Fruit fly (Drosophila melanogaster) whole organism, embryonic: ENCODE data around the gene CG11562.

ENCODE experiments used
- Atf-2 ChIP-seq: fragments of 200-800 bp; sonication (Bioruptor generic); optimal IDR thresholded peaks from 2 replicates; lab custom pipeline; 2016; ENCODE audit warnings: missing biosample characterization, missing genetic modification characterization
- CG11504 ChIP-seq: fragments of 200-800 bp; sonication (Bioruptor generic); optimal IDR thresholded peaks from 3 replicates; lab custom pipeline; 2019; ENCODE audit warnings: missing biosample characterization, mild to moderate bottlenecking, missing genetic modification characterization, moderate library complexity
- CG11696 ChIP-seq: fragments of 200-800 bp; sonication (Bioruptor generic); IDR thresholded peaks from 2 replicates; pipeline ENCODE4 v1.3.6; 2022; ENCODE audit warnings: missing biosample characterization, missing genetic modification characterization
- CG12155 ChIP-seq: fragments of 200-800 bp; sonication (Bioruptor generic); optimal IDR thresholded peaks from 3 replicates; lab custom pipeline; 2016; ENCODE audit warnings: missing biosample characterization, missing genetic modification characterization
- CG12942 ChIP-seq: fragments of 200-800 bp; sonication (Bioruptor generic); optimal IDR thresholded peaks from 3 replicates; lab custom pipeline; 2016; ENCODE audit warnings: missing biosample characterization, missing genetic modification characterization
- CG14667 ChIP-seq: fragments of 200-800 bp; sonication (Bioruptor generic); IDR thresholded peaks from 2 replicates; pipeline ENCODE4 v1.3.6; 2022; ENCODE audit warnings: missing biosample characterization, missing genetic modification characterization
- CG15479 ChIP-seq: fragments of 200-800 bp; sonication (Bioruptor generic); optimal IDR thresholded peaks from 3 replicates; lab custom pipeline; 2019; ENCODE audit warnings: missing biosample characterization, mild to moderate bottlenecking, missing genetic modification characterization, moderate library complexity
- CG17328 ChIP-seq: fragments of 200-800 bp; sonication (Bioruptor generic); IDR thresholded peaks from 2 replicates; pipeline ENCODE4 v1.3.6; 2022; ENCODE audit warnings: missing biosample characterization, missing genetic modification characterization
- CG17568 ChIP-seq: fragments of 200-800 bp; sonication (Bioruptor generic); optimal IDR thresholded peaks from 2 replicates; lab custom pipeline; 2018; ENCODE audit warnings: missing biosample characterization, mild to moderate bottlenecking, missing genetic modification characterization, moderate library complexity
- CG17829 ChIP-seq: fragments of 200-800 bp; optimal IDR thresholded peaks from 2 replicates; lab custom pipeline; 2019; ENCODE audit warnings: missing biosample characterization, mild to moderate bottlenecking, missing genetic modification characterization, moderate library complexity
- CG18599 ChIP-seq: fragments of 200-800 bp; sonication (Bioruptor generic); optimal IDR thresholded peaks from 3 replicates; lab custom pipeline; 2017; ENCODE audit warnings: missing biosample characterization, missing genetic modification characterization, mild to moderate bottlenecking, moderate library complexity, missing genetic modification reagents
- CG34422 ChIP-seq: fragments of 200-800 bp; sonication (Bioruptor generic); IDR thresholded peaks from 3 replicates; pipeline ENCODE4 v1.3.6; 2022; ENCODE audit warnings: missing biosample characterization, missing genetic modification characterization
- CG4328 ChIP-seq: fragments of 200-800 bp; sonication (Bioruptor generic); optimal IDR thresholded peaks from 3 replicates; lab custom pipeline; 2017; ENCODE audit warnings: missing biosample characterization, missing genetic modification reagents, missing genetic modification characterization
- CG43689 ChIP-seq: fragments of 200-800 bp; sonication (Bioruptor generic); IDR thresholded peaks from 2 replicates; pipeline ENCODE4 v1.3.6; 2022; ENCODE audit warnings: missing biosample characterization, missing genetic modification characterization
- CG4854 ChIP-seq: fragments of 200-800 bp; sonication (Bioruptor generic); optimal IDR thresholded peaks from 2 replicates; lab custom pipeline; 2016; ENCODE audit warnings: missing biosample characterization, missing genetic modification characterization, inconsistent platforms
- CG5245 ChIP-seq: fragments of 200-800 bp; sonication (Bioruptor generic); optimal IDR thresholded peaks from 3 replicates; lab custom pipeline; 2016; ENCODE audit warnings: missing biosample characterization, missing genetic modification characterization
- CG5953 ChIP-seq: fragments of 200-800 bp; sonication (Bioruptor generic); IDR thresholded peaks from 2 replicates; pipeline ENCODE4 v1.3.6; 2022; ENCODE audit warnings: missing biosample characterization, missing genetic modification characterization
- CG7745 ChIP-seq: fragments of 200-800 bp; sonication (Bioruptor generic); optimal IDR thresholded peaks from 2 replicates; lab custom pipeline; 2018; ENCODE audit warnings: missing biosample characterization, mild to moderate bottlenecking, missing genetic modification characterization, moderate library complexity
- CG9932 ChIP-seq: fragments of 200-800 bp; sonication (Bioruptor generic); IDR thresholded peaks from 2 replicates; pipeline ENCODE4 v1.3.6; 2022; ENCODE audit warnings: missing biosample characterization, missing genetic modification characterization
- CoRest ChIP-seq: fragments of 200-800 bp; sonication (Bioruptor generic); optimal IDR thresholded peaks from 3 replicates; lab custom pipeline; 2018; ENCODE audit warnings: missing biosample characterization, mild to moderate bottlenecking, missing genetic modification characterization, moderate library complexity
- Dad ChIP-seq: fragments of 200-800 bp; sonication (Bioruptor generic); optimal IDR thresholded peaks from 3 replicates; lab custom pipeline; 2016; ENCODE audit warnings: missing biosample characterization, missing genetic modification characterization
- Dip2 ChIP-seq: fragments of 200-800 bp; sonication (Bioruptor generic); IDR thresholded peaks from 2 replicates; pipeline ENCODE4 v1.3.6; 2022; ENCODE audit warnings: missing biosample characterization, missing genetic modification characterization
- HLH3B ChIP-seq: fragments of 200-800 bp; sonication (Bioruptor generic); IDR thresholded peaks from 2 replicates; pipeline ENCODE4 v1.3.6; 2022; ENCODE audit warnings: missing biosample characterization, missing genetic modification characterization
- HLH54F ChIP-seq: fragments of 200-800 bp; sonication (Bioruptor generic); optimal IDR thresholded peaks from 3 replicates; lab custom pipeline; 2016; ENCODE audit warnings: missing biosample characterization, missing genetic modification characterization
- Lpt ChIP-seq: fragments of >200 bp; optimal IDR thresholded peaks from 2 replicates; lab custom pipeline; 2018; ENCODE audit warnings: missing biosample characterization, missing genetic modification characterization
- MESR4 ChIP-seq: fragments of 200-800 bp; sonication (Bioruptor generic); optimal IDR thresholded peaks from 2 replicates; lab custom pipeline; 2018; ENCODE audit warnings: missing biosample characterization, mild to moderate bottlenecking, missing genetic modification characterization, moderate library complexity
- Mad ChIP-seq: fragments of 200-800 bp; sonication (Bioruptor generic); optimal IDR thresholded peaks from 2 replicates; lab custom pipeline; 2016; ENCODE audit warnings: missing biosample characterization, missing genetic modification characterization
- Mrtf ChIP-seq: fragments of 200-800 bp; sonication (Bioruptor generic); IDR thresholded peaks from 3 replicates; pipeline ENCODE4 v1.3.6; 2022; ENCODE audit warnings: missing biosample characterization, missing genetic modification characterization
- Nf-YB ChIP-seq: fragments of 200-800 bp; sonication (Bioruptor generic); optimal IDR thresholded peaks from 3 replicates; lab custom pipeline; 2019; ENCODE audit warnings: missing biosample characterization, mild to moderate bottlenecking, missing genetic modification characterization, moderate library complexity
- Nf-YC ChIP-seq: fragments of 200-800 bp; optimal IDR thresholded peaks from 3 replicates; lab custom pipeline; 2019; ENCODE audit warnings: missing biosample characterization, mild to moderate bottlenecking, missing genetic modification characterization, moderate library complexity
- Xrp1 ChIP-seq: fragments of 200-800 bp; sonication (Bioruptor generic); IDR thresholded peaks from 2 replicates; pipeline ENCODE4 v1.3.6; 2022; ENCODE audit warnings: missing biosample characterization, missing genetic modification characterization
- az2 ChIP-seq: fragments of 200-800 bp; sonication (Bioruptor generic); optimal IDR thresholded peaks from 3 replicates; lab custom pipeline; 2016; ENCODE audit warnings: missing biosample characterization, missing genetic modification characterization
- btn ChIP-seq: fragments of 200-800 bp; sonication (Bioruptor generic); optimal IDR thresholded peaks from 2 replicates; lab custom pipeline; 2016; ENCODE audit warnings: missing biosample characterization, missing genetic modification characterization
- caup ChIP-seq: fragments of 200-800 bp; sonication (Bioruptor generic); optimal IDR thresholded peaks from 3 replicates; lab custom pipeline; 2017; ENCODE audit warnings: missing biosample characterization, mild to moderate bottlenecking, missing genetic modification characterization, moderate library complexity; ENCODE audit not compliant: severe bottlenecking
- crc ChIP-seq: fragments of 200-800 bp; sonication (Bioruptor generic); optimal IDR thresholded peaks from 2 replicates; lab custom pipeline; 2016; ENCODE audit warnings: missing biosample characterization, missing genetic modification characterization
- ewg ChIP-seq: fragments of 200-800 bp; sonication (Bioruptor generic); optimal IDR thresholded peaks from 3 replicates; lab custom pipeline; 2017; ENCODE audit warnings: mild to moderate bottlenecking, missing biosample characterization, missing genetic modification reagents, missing genetic modification characterization
- gce ChIP-seq: fragments of 200-800 bp; sonication (Bioruptor generic); IDR thresholded peaks from 3 replicates; pipeline ENCODE4 v1.3.6; 2022; ENCODE audit warnings: missing biosample characterization, missing genetic modification characterization
- gem ChIP-seq: fragments of 200-800 bp; sonication (Bioruptor generic); optimal IDR thresholded peaks from 2 replicates; lab custom pipeline; 2019; ENCODE audit warnings: missing biosample characterization, mild to moderate bottlenecking, missing genetic modification characterization, moderate library complexity
- grn ChIP-seq: fragments of 200-800 bp; sonication (Bioruptor generic); optimal IDR thresholded peaks from 3 replicates; lab custom pipeline; 2017; ENCODE audit warnings: missing biosample characterization, missing genetic modification characterization
- hbn ChIP-seq: fragments of 200-800 bp; sonication (Bioruptor generic); IDR thresholded peaks from 2 replicates; pipeline ENCODE4 v1.3.6; 2022; ENCODE audit warnings: missing biosample characterization, missing genetic modification characterization; ENCODE audit not compliant: partially characterized antibody
- her ChIP-seq: fragments of 200-800 bp; sonication (Bioruptor generic); optimal IDR thresholded peaks from 2 replicates; lab custom pipeline; 2016; ENCODE audit warnings: missing biosample characterization, missing genetic modification characterization
- inv ChIP-seq: fragments of 200-800 bp; sonication (Bioruptor generic); IDR thresholded peaks from 2 replicates; pipeline ENCODE4 v1.3.6; 2022; ENCODE audit warnings: missing biosample characterization, missing genetic modification characterization; ENCODE audit not compliant: partially characterized antibody
- odd ChIP-seq: fragments of 200-800 bp; sonication (Bioruptor generic); optimal IDR thresholded peaks from 2 replicates; lab custom pipeline; 2017; ENCODE audit warnings: missing biosample characterization, mild to moderate bottlenecking, missing genetic modification characterization
- pnt ChIP-seq: fragments of 200-800 bp; sonication (Bioruptor generic); optimal IDR thresholded peaks from 3 replicates; lab custom pipeline; 2016; ENCODE audit warnings: missing biosample characterization, missing genetic modification characterization
- psq ChIP-seq: fragments of 200-800 bp; sonication (Bioruptor generic); optimal IDR thresholded peaks from 2 replicates; lab custom pipeline; 2017; ENCODE audit warnings: missing biosample characterization, missing genetic modification characterization
- rib ChIP-seq: fragments of 200-800 bp; sonication (Bioruptor generic); IDR thresholded peaks from 2 replicates; pipeline ENCODE4 v1.3.6; 2022; ENCODE audit warnings: missing biosample characterization, missing genetic modification characterization
- sd ChIP-seq: fragments of 200-800 bp; sonication (Bioruptor generic); optimal IDR thresholded peaks from 3 replicates; lab custom pipeline; 2018; ENCODE audit warnings: missing biosample characterization, mild to moderate bottlenecking, missing genetic modification characterization, moderate library complexity
- sim ChIP-seq: fragments of 200-800 bp; sonication (Bioruptor generic); IDR thresholded peaks from 2 replicates; pipeline ENCODE4 v1.3.6; 2022; ENCODE audit warnings: missing biosample characterization, missing genetic modification characterization
- toy ChIP-seq: fragments of 200-800 bp; sonication (Bioruptor generic); IDR thresholded peaks from 2 replicates; pipeline ENCODE4 v1.3.6; 2022; ENCODE audit warnings: missing biosample characterization, missing genetic modification characterization
- tup ChIP-seq: fragments of 200-800 bp; sonication (Bioruptor generic); optimal IDR thresholded peaks from 2 replicates; lab custom pipeline; 2016; ENCODE audit warnings: missing biosample characterization, mild to moderate bottlenecking, missing genetic modification characterization, moderate library complexity
- zfh2 ChIP-seq: fragments of 200-800 bp; sonication (Bioruptor generic); optimal IDR thresholded peaks from 2 replicates; lab custom pipeline; 2016; ENCODE audit warnings: missing biosample characterization, missing genetic modification characterization

CG11562 gene

dm6 chr2L:285596-286023 lies 6.6 kb upstream of the CG11562 start (continued):
- TF ChIP-seq CG18599 (GFP tag; lab: Kevin White, UChicago) (peak; percentile 70), MESR4 (GFP tag; lab: Kevin White, UChicago) (peak; percentile 88), CG5953 (GFP tag; lab: Robert Waterston, UW) (0 out of 2 replicates have a peak, but pooled peaks have one; percentile 29), CG11696 (GFP tag; lab: Robert Waterston, UW) (no peak), Dip2 (GFP tag; lab: Robert Waterston, UW) (no peak), grn (GFP tag; lab: Kevin White, UChicago) (no peak), Nf-YB (GFP tag; lab: Kevin White, UChicago) (peak; percentile 44), CG5245 (GFP tag; lab: Kevin White, UChicago) (peak; percentile 25), CG17328 (GFP tag; lab: Robert Waterston, UW) (0 out of 2 replicates have a peak, but pooled peaks have one; percentile 35), odd (GFP tag; lab: Kevin White, UChicago) (peak; percentile 43), CG43689 (GFP tag; lab: Robert Waterston, UW) (no peak), toy (no peak), pnt (GFP tag; lab: Kevin White, UChicago) (peak; percentile 1), CG12942 (no peak), inv (GFP tag; lab: Robert Waterston, UW) (no peak), CG34422 (GFP tag; lab: Robert Waterston, UW) (peak; percentile 58; the same call in 1 of the 3 replicates), CG17829 (tag; lab: Kevin White, UChicago) (peak; percentile 63), rib (GFP tag; lab: Robert Waterston, UW) (no peak), CG17568 (GFP tag; lab: Kevin White, UChicago) (peak; percentile 16), CG12155 (GFP tag; lab: Kevin White, UChicago) (peak; percentile 34), gem (tag; lab: Kevin White, UChicago) (peak; percentile 72), caup (GFP tag; lab: Kevin White, UChicago) (peak; percentile 71), hbn (GFP tag; lab: Robert Waterston, UW) (0 out of 2 replicates have a peak, but pooled peaks have one; percentile 15), CG15479 (GFP tag; lab: Kevin White, UChicago) (no peak), Dad (GFP tag; lab: Kevin White, UChicago) (peak; percentile 5), ewg (GFP tag; lab: Kevin White, UChicago) (peak; percentile 19), tup (GFP tag; lab: Kevin White, UChicago) (no peak), Lpt (no peak), sim (GFP tag; lab: Robert Waterston, UW) (no peak; the same call in 1 of the 2 replicates), Xrp1 (GFP tag; lab: Robert Waterston, UW) (peak; percentile 56; the same call in 1 of the 2 replicates), CG14667 (GFP tag; lab: Robert Waterston, UW) (no peak), CoRest (tag; lab: Kevin White, UChicago) (peak; percentile 64), gce (GFP tag; lab: Robert Waterston, UW) (no peak), CG7745 (tag; lab: Kevin White, UChicago) (no peak), CG9932 (peak; percentile 64), Nf-YC (tag; lab: Kevin White, UChicago) (peak; percentile 53), Mrtf (GFP tag; lab: Robert Waterston, UW) (no peak), az2 (peak; percentile 42), btn (GFP tag; lab: Kevin White, UChicago) (peak; percentile 26), Mad (GFP tag; lab: Kevin White, UChicago) (peak; percentile 33), Atf-2 (peak; percentile 8), CG11504 (tag; lab: Kevin White, UChicago) (peak; percentile 70), zfh2 (GFP tag; lab: Kevin White, UChicago) (peak; percentile 47), HLH3B (GFP tag; lab: Robert Waterston, UW) (no peak), CG4854 (GFP tag; lab: Kevin White, UChicago) (no peak), crc (GFP tag; lab: Kevin White, UChicago) (no peak), CG4328 (GFP tag; lab: Kevin White, UChicago) (peak; percentile 24), sd (peak; percentile 25), psq (no peak), her (GFP tag; lab: Kevin White, UChicago) (peak; percentile 47), HLH54F (GFP tag; lab: Kevin White, UChicago) (peak; percentile 2)
